Worm (Caenorhabditis elegans): ENCODE measurements around the gene clec-241.

Gene clec-241

ce11 chrV:17009342-17010064 is 3.6 kb downstream of the clec-241 start, which contains the start of the genes clc-12 and clec-240:
Gene clc-12 (minus strand): TSS chrV:17009388.
Gene clec-240 (plus strand): TSS chrV:17010014.
- TF ChIP-seq egl-5 (tag; optimal IDR thresholded peaks at IDR 0.05) (no peak), mml-1 (tag; optimal IDR thresholded peaks at IDR 0.05) (no peak), pqm-1 (tag; optimal IDR thresholded peaks at IDR 0.05) (peak; percentile 77), mdl-1 (tag; optimal IDR thresholded peaks at IDR 0.05) (no peak), sea-2 (GFP tag; optimal IDR thresholded peaks at IDR 0.05) (no peak), elt-2 (tag; optimal IDR thresholded peaks at IDR 0.05) (peak; percentile 64), ama-1 (optimal IDR thresholded peaks at IDR 0.05) (no peak)

- TF ChIP-seq nhr-23 (tag; optimal IDR thresholded peaks at IDR 0.05) (no peak), elt-3 (tag; optimal IDR thresholded peaks at IDR 0.05) (no peak), nhr-25 (tag; optimal IDR thresholded peaks at IDR 0.05) (no peak), pqm-1 (tag; optimal IDR thresholded peaks at IDR 0.05) (no peak), ceh-82 (tag; optimal IDR thresholded peaks at IDR 0.05) (no peak), nhr-67 (tag; optimal IDR thresholded peaks at IDR 0.05) (no peak), unc-62 (GFP tag; optimal IDR thresholded peaks at IDR 0.05) (no peak), ztf-4 (tag; optimal IDR thresholded peaks at IDR 0.05) (no peak), unc-39 (tag; optimal IDR thresholded peaks at IDR 0.05) (no peak), sea-2 (GFP tag; optimal IDR thresholded peaks at IDR 0.05) (no peak), ZK546.5 (tag; optimal IDR thresholded peaks at IDR 0.05) (no peak), pha-4 (tag; optimal IDR thresholded peaks at IDR 0.05) (no peak), nhr-237 (tag; optimal IDR thresholded peaks at IDR 0.05) (no peak), nhr-76 (tag; optimal IDR thresholded peaks at IDR 0.05) (no peak)
Measured at ce11 chrV:17008302-17008701, 4.8 kb downstream of the clec-241 start, which contains the start of gene sri-69. Gene sri-69 (minus strand): TSS chrV:17008402.

ce11 chrV:17005189-17005588 is 7.9 kb downstream of the clec-241 start, which contains the start of gene srh-131:
Gene srh-131 (plus strand): TSS chrV:17005489.
- TF ChIP-seq ceh-9 (tag; optimal IDR thresholded peaks at IDR 0.05) (no peak), ztf-11 (tag; optimal IDR thresholded peaks at IDR 0.05) (no peak), fkh-10 (GFP tag; optimal IDR thresholded peaks at IDR 0.05) (no peak), lin-39 (tag; optimal IDR thresholded peaks at IDR 0.05) (no peak), mml-1 (tag; optimal IDR thresholded peaks at IDR 0.05) (no peak), elt-2 (tag; optimal IDR thresholded peaks at IDR 0.05) (no peak), jun-1 (tag; optimal IDR thresholded peaks at IDR 0.05) (no peak)

- TF ChIP-seq pqm-1 (tag; optimal IDR thresholded peaks at IDR 0.05) (no peak), nhr-67 (tag; optimal IDR thresholded peaks at IDR 0.05) (no peak), nhr-23 (tag; optimal IDR thresholded peaks at IDR 0.05) (no peak), nhr-11 (tag; optimal IDR thresholded peaks at IDR 0.05) (no peak), ceh-28 (tag; optimal IDR thresholded peaks at IDR 0.05) (no peak), nhr-28 (tag; optimal IDR thresholded peaks at IDR 0.05) (no peak), sea-2 (GFP tag; optimal IDR thresholded peaks at IDR 0.05) (no peak), egl-27 (tag; optimal IDR thresholded peaks at IDR 0.05) (no peak), egl-5 (tag; optimal IDR thresholded peaks at IDR 0.05) (no peak), nhr-237 (tag; optimal IDR thresholded peaks at IDR 0.05) (no peak), ztf-11 (tag; optimal IDR thresholded peaks at IDR 0.05) (no peak), mdl-1 (tag; optimal IDR thresholded peaks at IDR 0.05) (no peak), ceh-82 (tag; optimal IDR thresholded peaks at IDR 0.05) (no peak), fkh-10 (GFP tag; optimal IDR thresholded peaks at IDR 0.05) (no peak), fkh-2 (tag; optimal IDR thresholded peaks at IDR 0.05) (no peak), nhr-25 (tag; optimal IDR thresholded peaks at IDR 0.05) (no peak)
Measured at ce11 chrV:17001167-17001566, 12.0 kb downstream of the clec-241 start, which contains the start of gene sri-9. Gene sri-9 (plus strand): TSS chrV:17001467.

ce11 chrV:17000635-17001034 is 12.5 kb downstream of the clec-241 start:
- TF ChIP-seq elt-1 (tag; optimal IDR thresholded peaks at IDR 0.05) (no peak), lsy-12 (tag; optimal IDR thresholded peaks at IDR 0.05) (no peak), lin-15B (tag; optimal IDR thresholded peaks at IDR 0.05) (no peak), nhr-43 (tag; optimal IDR thresholded peaks at IDR 0.05; ENCODE audit: poor library complexity, severe bottlenecking) (no peak), nhr-28 (tag; optimal IDR thresholded peaks at IDR 0.05) (no peak), elt-2 (tag; optimal IDR thresholded peaks at IDR 0.05) (no peak), sea-2 (GFP tag; optimal IDR thresholded peaks at IDR 0.05) (no peak), jun-1 (tag; optimal IDR thresholded peaks at IDR 0.05) (no peak), ceh-28 (tag; optimal IDR thresholded peaks at IDR 0.05) (no peak), aly-2 (tag; optimal IDR thresholded peaks at IDR 0.05) (no peak), ztf-11 (tag; optimal IDR thresholded peaks at IDR 0.05) (no peak), fos-1 (tag; optimal IDR thresholded peaks at IDR 0.05) (no peak), snpc-4 (tag; optimal IDR thresholded peaks at IDR 0.05) (no peak)
